Fruit fly (Drosophila melanogaster) whole organism, wandering third instar larva: ENCODE data around the gene Kap-alpha1.

Experiments
- Abd-B ChIP-seq: fragments of >200 bp; optimal IDR thresholded peaks from 2 replicates; lab custom pipeline; 2017; ENCODE audit warnings: missing biosample characterization, missing genetic modification characterization
- CrebA ChIP-seq: fragments of 200-800 bp; sonication (Bioruptor generic); optimal IDR thresholded peaks from 2 replicates; lab custom pipeline; 2016; ENCODE audit warnings: missing biosample characterization, mild to moderate bottlenecking, missing genetic modification characterization, borderline replicate concordance
- Dif ChIP-seq: fragments of 200-275, 200-300 bp; sonication (Bioruptor generic); optimal IDR thresholded peaks from 2 replicates; lab custom pipeline; 2018; ENCODE audit warnings: missing biosample characterization, missing genetic modification characterization; ENCODE audit not compliant: partially characterized antibody
- HLH106 ChIP-seq: fragments of 200-800 bp; optimal IDR thresholded peaks from 3 replicates; lab custom pipeline; 2019; ENCODE audit warnings: missing biosample characterization, mild to moderate bottlenecking, missing genetic modification characterization, moderate library complexity
- Hr83 ChIP-seq: fragments of 200-300 bp; sonication (Bioruptor generic); optimal IDR thresholded peaks from 2 replicates; lab custom pipeline; 2016; ENCODE audit warnings: missing biosample characterization, mild to moderate bottlenecking, missing genetic modification characterization, moderate library complexity; ENCODE audit not compliant: poor library complexity, severe bottlenecking
- Jra ChIP-seq: sonication (Bioruptor generic); optimal IDR thresholded peaks from 2 replicates; lab custom pipeline; 2016; ENCODE audit warnings: missing biosample characterization, missing genetic modification characterization
- Mio ChIP-seq: sonication (Bioruptor generic); optimal IDR thresholded peaks from 2 replicates; lab custom pipeline; 2016; ENCODE audit warnings: missing biosample characterization, missing genetic modification characterization
- OdsH ChIP-seq: fragments of 200-800 bp; sonication (Bioruptor generic); optimal IDR thresholded peaks from 2 replicates; lab custom pipeline; 2016; ENCODE audit warnings: missing biosample characterization, mild to moderate bottlenecking, missing genetic modification characterization
- Sp1 ChIP-seq: fragments of 200-800 bp; sonication (Bioruptor generic); optimal IDR thresholded peaks from 3 replicates; lab custom pipeline; 2019; ENCODE audit warnings: missing biosample characterization, mild to moderate bottlenecking, missing genetic modification characterization, moderate library complexity
- br ChIP-seq: fragments of 200-800 bp; sonication (Bioruptor generic); optimal IDR thresholded peaks from 2 replicates; lab custom pipeline; 2016; ENCODE audit warnings: missing biosample characterization, missing genetic modification characterization
- brk ChIP-seq: fragments of 200-800 bp; sonication (Bioruptor generic); optimal IDR thresholded peaks from 2 replicates; lab custom pipeline; 2016; ENCODE audit warnings: missing biosample characterization, mild to moderate bottlenecking, missing genetic modification characterization
- dl ChIP-seq, 2 experiments: fragments of 175-275, 200-275 bp in 1 of 2; fragments of 200-275 bp in 1 of 2; sonication (Bioruptor generic); optimal IDR thresholded peaks; lab custom pipeline; 2018; ENCODE audit warnings: mild to moderate bottlenecking in 2 of 2, missing biosample characterization in 2 of 2, missing genetic modification characterization in 2 of 2, moderate library complexity in 2 of 2; ENCODE audit not compliant: partially characterized antibody in 2 of 2, insufficient read depth in 1 of 2
- dmrt93B ChIP-seq: fragments of 200-800 bp; sonication (Bioruptor generic); optimal IDR thresholded peaks from 2 replicates; lab custom pipeline; 2018; ENCODE audit warnings: missing biosample characterization, mild to moderate bottlenecking, missing genetic modification characterization
- dsf ChIP-seq: sonication (Bioruptor generic); optimal IDR thresholded peaks from 2 replicates; lab custom pipeline; 2016; ENCODE audit warnings: missing biosample characterization, missing genetic modification characterization, borderline replicate concordance
- ey ChIP-seq: fragments of 200-800 bp; sonication (Bioruptor generic); optimal IDR thresholded peaks from 2 replicates; lab custom pipeline; 2016; ENCODE audit warnings: missing biosample characterization, missing genetic modification characterization
- foxo ChIP-seq, 2 experiments: fragments of 200-800 bp; sonication (Bioruptor generic); optimal IDR thresholded peaks; 2 replicates in 1 of 2; 3 replicates in 1 of 2; lab custom pipeline; 2016 to 2017; ENCODE audit warnings: missing biosample characterization in 2 of 2, missing genetic modification characterization in 2 of 2
- fru ChIP-seq: fragments of 200-800 bp; sonication (Bioruptor generic); optimal IDR thresholded peaks from 3 replicates; lab custom pipeline; 2016; ENCODE audit warnings: missing biosample characterization, mild to moderate bottlenecking, missing genetic modification characterization
- h ChIP-seq: fragments of 200-800 bp; sonication (Bioruptor generic); optimal IDR thresholded peaks from 3 replicates; lab custom pipeline; 2016; ENCODE audit warnings: missing biosample characterization, mild to moderate bottlenecking, missing genetic modification characterization
- lola ChIP-seq: fragments of >200 bp; optimal IDR thresholded peaks from 2 replicates; lab custom pipeline; 2017; ENCODE audit warnings: missing biosample characterization, missing genetic modification characterization
- pan ChIP-seq: fragments of >200 bp; optimal IDR thresholded peaks from 2 replicates; lab custom pipeline; 2017
- rgr ChIP-seq: fragments of 200-800 bp; sonication (Bioruptor generic); optimal IDR thresholded peaks from 3 replicates; lab custom pipeline; 2016; ENCODE audit warnings: missing biosample characterization, mild to moderate bottlenecking, missing genetic modification characterization
- woc ChIP-seq: sonication (Bioruptor generic); optimal IDR thresholded peaks from 2 replicates; lab custom pipeline; 2016; ENCODE audit warnings: missing biosample characterization, mild to moderate bottlenecking, missing genetic modification characterization

Kap-alpha1 gene

dm6 chr3L:19848080-19848479, 41.0 kb downstream of the Kap-alpha1 start:
- no peak for TF ChIP-seq dl (GFP tag; optimal IDR thresholded peaks at IDR 0.05; lab: Kevin White, UChicago; ENCODE audit: insufficient read depth in 1 of 2, partially characterized antibody in 2 of 2)
- no peak for TF ChIP-seq Sp1 (GFP tag; lab: Kevin White, UChicago)
- TF ChIP-seq lola (GFP tag; lab: Kevin White, UChicago): no peak
- TF ChIP-seq Jra (GFP tag; lab: Kevin White, UChicago): no peak
- TF ChIP-seq dsf (GFP tag; lab: Kevin White, UChicago): no peak
- TF ChIP-seq pan (lab: Kevin White, UChicago): no peak
- TF ChIP-seq h (GFP tag; lab: Kevin White, UChicago): no peak
- TF ChIP-seq Dif (GFP tag; lab: Kevin White, UChicago): no peak
- TF ChIP-seq OdsH: no peak
- no peak for TF ChIP-seq ey
- TF ChIP-seq woc (GFP tag; lab: Kevin White, UChicago): no peak
- no peak for TF ChIP-seq CrebA (GFP tag; lab: Kevin White, UChicago)
- TF ChIP-seq HLH106: no peak

DNA sequence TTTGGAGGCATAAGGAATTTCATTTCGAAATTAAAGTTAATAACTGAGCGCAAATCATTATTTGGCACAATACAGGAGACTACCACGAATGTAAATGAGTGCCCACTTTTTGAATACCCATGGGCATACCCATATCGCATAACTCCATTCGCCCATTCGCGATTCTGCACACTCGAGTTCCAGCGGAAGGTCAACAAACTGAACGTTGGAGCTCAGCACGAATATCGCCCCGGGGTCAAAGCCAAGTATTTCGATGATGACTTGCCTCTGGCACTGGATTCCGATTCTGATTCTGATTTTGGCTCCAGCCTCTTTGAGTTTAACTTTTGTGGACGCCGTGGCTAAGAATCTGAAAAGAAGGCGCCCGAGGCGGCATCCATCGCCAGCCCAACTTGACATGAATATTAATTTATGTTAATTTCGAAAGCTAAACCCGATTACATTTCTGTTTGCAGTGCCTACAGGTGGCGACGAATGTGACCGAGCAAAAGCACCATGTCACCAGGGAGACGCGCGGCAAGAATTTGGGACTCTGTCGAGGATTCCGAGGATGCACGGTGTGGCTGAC, 51.0 kb downstream of the Kap-alpha1 start:
- TF ChIP-seq Abd-B (no peak), rgr (GFP tag; lab: Kevin White, UChicago) (no peak), fru (GFP tag; lab: Kevin White, UChicago) (no peak), OdsH (no peak), foxo (GFP tag; optimal IDR thresholded peaks at IDR 0.05; lab: Kevin White, UChicago) (no peak), dmrt93B (GFP tag; lab: Kevin White, UChicago) (no peak), Dif (GFP tag; lab: Kevin White, UChicago) (no peak), Mio (GFP tag; lab: Kevin White, UChicago) (no peak), brk (GFP tag; lab: Kevin White, UChicago) (no peak), dl (GFP tag; optimal IDR thresholded peaks at IDR 0.05; lab: Kevin White, UChicago; ENCODE audit: insufficient read depth in 1 of 2, partially characterized antibody in 2 of 2) (no peak), br (GFP tag; lab: Kevin White, UChicago) (no peak), dsf (GFP tag; lab: Kevin White, UChicago) (no peak), Hr83 (GFP tag; lab: Kevin White, UChicago) (no peak)
